Worm (Caenorhabditis elegans) whole organism, midembryonic: ENCODE results near the gene K03H1.12.

ENCODE experiments used
- cog-1 ChIP-seq: sonication (generic microtip); optimal IDR thresholded peaks from 2 replicates; lab custom pipeline; 2016; ENCODE audit warnings: missing genetic modification characterization, missing compliant biosample characterization
- flt-1 ChIP-seq: fragments of 200-800 bp; sonication (Bioruptor generic); IDR thresholded peaks from 2 replicates; pipeline ENCODE4 v1.3.6; 2022; ENCODE audit warnings: missing genetic modification characterization, missing compliant biosample characterization
- klf-2 ChIP-seq: fragments of 200-800 bp; sonication (Bioruptor generic); conservative IDR thresholded peaks from 2 replicates; pipeline ENCODE4 v1.3.6; 2022; ENCODE audit warnings: missing genetic modification reagents, missing genetic modification characterization, missing compliant biosample characterization
- med-1 ChIP-seq: sonication (generic microtip); optimal IDR thresholded peaks from 2 replicates; lab custom pipeline; 2017; ENCODE audit warnings: missing genetic modification characterization, mild to moderate bottlenecking, missing compliant biosample characterization, antibody characterized with exemption, missing genetic modification reagents; ENCODE audit not compliant: insufficient read depth
- ref-1 ChIP-seq: fragments of 200-800 bp; sonication (Bioruptor generic); conservative IDR thresholded peaks from 2 replicates; pipeline ENCODE4 v1.3.6; 2022; ENCODE audit warnings: missing genetic modification reagents, missing genetic modification characterization, missing compliant biosample characterization
- tab-1 ChIP-seq: fragments of 200-800 bp; sonication (Bioruptor generic); IDR thresholded peaks from 2 replicates; pipeline ENCODE4 v1.3.6; 2022; ENCODE audit warnings: missing genetic modification characterization, missing compliant biosample characterization
- ztf-23 ChIP-seq: fragments of 200-800 bp; sonication (Bioruptor generic); IDR thresholded peaks from 2 replicates; pipeline ENCODE4 v1.3.6; 2022; ENCODE audit warnings: missing genetic modification reagents, missing genetic modification characterization, missing compliant biosample characterization
- ztf-29 ChIP-seq: fragments of 200-800 bp; sonication (Bioruptor generic); IDR thresholded peaks from 2 replicates; pipeline ENCODE4 v1.3.6; 2022; ENCODE audit warnings: missing genetic modification reagents, missing genetic modification characterization, missing compliant biosample characterization

DNA sequence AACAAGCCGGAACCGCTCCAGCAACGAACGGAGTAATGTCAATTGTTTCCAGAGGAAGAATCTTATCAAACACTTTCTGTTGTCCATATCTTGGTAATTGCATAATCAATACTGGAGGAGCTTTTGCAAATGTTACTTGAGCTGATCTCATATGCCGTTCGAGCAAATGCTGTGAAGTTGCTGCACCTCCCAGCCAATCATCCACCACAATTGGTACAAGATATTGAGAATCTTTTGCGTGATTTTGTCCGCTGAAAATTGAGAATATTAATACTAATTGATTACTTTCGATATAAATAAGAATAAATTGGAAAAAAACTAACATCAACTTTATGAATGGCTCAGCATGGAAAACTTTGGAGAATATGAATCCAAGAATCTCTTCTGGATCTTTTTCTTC lies 41.7 kb upstream of the K03H1.12 start:
- TF ChIP-seq tab-1 (GFP tag; lab: Robert Waterston, UW) (no peak), ztf-23 (GFP tag; lab: Robert Waterston, UW) (no peak), flt-1 (GFP tag; lab: Robert Waterston, UW) (no peak), klf-2 (GFP tag; lab: Robert Waterston, UW) (no peak), cog-1 (tag; lab: Kevin White, UChicago) (no peak), ref-1 (GFP tag; lab: Robert Waterston, UW) (no peak), med-1 (GFP tag; lab: Kevin White, UChicago) (no peak), ztf-29 (no peak)
